Worm (Caenorhabditis elegans) whole organism, L1 larva: ENCODE results near the gene mob-2.

ENCODE experiments used
- C04F5.9 ChIP-seq: sonication (generic microtip); optimal IDR thresholded peaks from 2 replicates; lab custom pipeline; 2016; ENCODE audit warnings: missing genetic modification characterization, missing compliant biosample characterization
- C16A3.4 ChIP-seq: fragments of 150-350 bp; optimal IDR thresholded peaks from 2 replicates; lab custom pipeline; 2014; ENCODE audit warnings: missing biosample characterization, missing genetic modification characterization
- C34B4.2 ChIP-seq: sonication (generic microtip); optimal IDR thresholded peaks from 2 replicates; lab custom pipeline; 2017; ENCODE audit warnings: mild to moderate bottlenecking, missing genetic modification characterization, missing compliant biosample characterization
- F16B12.6 ChIP-seq: fragments of 150-350 bp; optimal IDR thresholded peaks from 2 replicates; lab custom pipeline; 2014; ENCODE audit warnings: missing biosample characterization, missing genetic modification characterization
- aly-2 ChIP-seq: fragments of 150-350 bp; optimal IDR thresholded peaks from 2 replicates; lab custom pipeline; 2014; ENCODE audit warnings: missing biosample characterization, missing genetic modification characterization
- ama-1 ChIP-seq: fragments of 150-350 bp; optimal IDR thresholded peaks from 2 replicates; lab custom pipeline; 2014
- blmp-1 ChIP-seq: fragments of 150-350 bp; optimal IDR thresholded peaks from 2 replicates; lab custom pipeline; 2014; ENCODE audit warnings: missing biosample characterization, missing genetic modification characterization
- ceh-63 ChIP-seq: fragments of 200-800 bp; sonication (Bioruptor generic); optimal IDR thresholded peaks from 2 replicates; lab custom pipeline; 2018; ENCODE audit warnings: mild to moderate bottlenecking, missing genetic modification characterization, missing compliant biosample characterization
- ceh-8 ChIP-seq: fragments of 200-800 bp; sonication (Bioruptor generic); optimal IDR thresholded peaks from 2 replicates; lab custom pipeline; 2018; ENCODE audit warnings: mild to moderate bottlenecking, missing genetic modification characterization, moderate library complexity, missing compliant biosample characterization
- ceh-88 ChIP-seq: fragments of 200-800 bp; sonication (Bioruptor generic); IDR thresholded peaks from 2 replicates; pipeline ENCODE4 v1.3.6; 2022; ENCODE audit warnings: missing genetic modification characterization, missing compliant biosample characterization
- dpl-1 ChIP-seq, 3 experiments: fragments of 150-350 bp in 2 of 3; sonication (generic microtip) in 1 of 3; optimal IDR thresholded peaks; 2 replicates each; lab custom pipeline; 2014 to 2017; ENCODE audit warnings: missing biosample characterization in 3 of 3, missing genetic modification characterization in 3 of 3, missing genetic modification reagents in 3 of 3
- efl-1 ChIP-seq, 4 experiments: fragments of 150-350 bp; optimal IDR thresholded peaks in 3 of 4; peaks in 1 of 4; 1 replicate in 1 of 4; 2 replicates in 3 of 4; lab custom pipeline; 2014; ENCODE audit warnings: missing biosample characterization in 2 of 4, missing genetic modification characterization in 2 of 4, missing genetic modification reagents in 2 of 4
- egl-27 ChIP-seq, 2 experiments: fragments of 150-350 bp in 1 of 2; sonication (generic microtip); optimal IDR thresholded peaks; 3 replicates each; lab custom pipeline; 2017 to 2018; ENCODE audit warnings: missing biosample characterization in 2 of 2, missing genetic modification characterization in 2 of 2, missing genetic modification reagents in 2 of 2
- elt-2 ChIP-seq: sonication (generic microtip); optimal IDR thresholded peaks from 2 replicates; lab custom pipeline; 2016; ENCODE audit warnings: missing genetic modification characterization, mild to moderate bottlenecking, inconsistent platforms, missing compliant biosample characterization, missing genetic modification reagents
- elt-3 ChIP-seq, 6 experiments: fragments of 150-350 bp in 1 of 6; sonication (generic microtip); optimal IDR thresholded peaks; 2 replicates each; lab custom pipeline; 2017 to 2018; ENCODE audit warnings: missing biosample characterization in 6 of 6, missing genetic modification characterization in 6 of 6, inconsistent platforms in 1 of 6
- fkh-10 ChIP-seq: sonication (generic microtip); optimal IDR thresholded peaks from 2 replicates; lab custom pipeline; 2017; ENCODE audit warnings: missing biosample characterization, missing genetic modification reagents, missing genetic modification characterization
- grh-1 ChIP-seq: fragments of 200-800 bp; sonication (Bioruptor generic); IDR thresholded peaks from 2 replicates; pipeline ENCODE4 v1.3.6; 2022; ENCODE audit warnings: missing genetic modification reagents, missing genetic modification characterization, missing compliant biosample characterization
- hlh-4 ChIP-seq: sonication (generic microtip); optimal IDR thresholded peaks from 2 replicates; lab custom pipeline; 2016; ENCODE audit warnings: mild to moderate bottlenecking, missing genetic modification characterization, missing compliant biosample characterization
- hpl-2 ChIP-seq: fragments of 150-350 bp; optimal IDR thresholded peaks from 2 replicates; lab custom pipeline; 2014; ENCODE audit warnings: missing biosample characterization, missing genetic modification reagents, missing genetic modification characterization
- lin-39 ChIP-seq: fragments of 150-350 bp; optimal IDR thresholded peaks from 2 replicates; lab custom pipeline; 2014; ENCODE audit warnings: missing biosample characterization, missing genetic modification reagents, missing genetic modification characterization
- lir-3 ChIP-seq: sonication (generic microtip); optimal IDR thresholded peaks from 2 replicates; lab custom pipeline; 2016; ENCODE audit warnings: mild to moderate bottlenecking, missing genetic modification characterization, moderate library complexity, missing compliant biosample characterization; ENCODE audit not compliant: poor library complexity
- lsy-2 ChIP-seq, 2 experiments: fragments of 150-350 bp; optimal IDR thresholded peaks; 2 replicates each; lab custom pipeline; 2014; ENCODE audit warnings: missing biosample characterization in 2 of 2, missing genetic modification characterization in 2 of 2
- mdl-1 ChIP-seq, 2 experiments: fragments of 150-350 bp; optimal IDR thresholded peaks; 2 replicates each; lab custom pipeline; 2014 to 2017; ENCODE audit warnings: missing biosample characterization in 2 of 2, missing genetic modification characterization in 2 of 2, inconsistent platforms in 1 of 2
- mef-2 ChIP-seq: fragments of 150-350 bp; optimal IDR thresholded peaks from 2 replicates; lab custom pipeline; 2014; ENCODE audit warnings: missing biosample characterization, missing genetic modification characterization
- nhr-11 ChIP-seq: fragments of 150-350 bp; optimal IDR thresholded peaks from 2 replicates; lab custom pipeline; 2014; ENCODE audit warnings: missing biosample characterization, missing genetic modification characterization
- nhr-12 ChIP-seq: sonication (generic microtip); optimal IDR thresholded peaks from 2 replicates; lab custom pipeline; 2017; ENCODE audit warnings: missing biosample characterization, missing genetic modification characterization
- nhr-20 ChIP-seq: sonication (generic microtip); optimal IDR thresholded peaks from 2 replicates; lab custom pipeline; 2016; ENCODE audit warnings: mild to moderate bottlenecking, missing genetic modification characterization, missing compliant biosample characterization
- nhr-28 ChIP-seq: fragments of 150-350 bp; optimal IDR thresholded peaks from 2 replicates; lab custom pipeline; 2014; ENCODE audit warnings: missing biosample characterization, missing genetic modification characterization
- nhr-71 ChIP-seq: sonication (generic microtip); optimal IDR thresholded peaks from 2 replicates; lab custom pipeline; 2016; ENCODE audit warnings: mild to moderate bottlenecking, missing genetic modification characterization, moderate library complexity, missing compliant biosample characterization
- nhr-84 ChIP-seq: sonication (generic microtip); optimal IDR thresholded peaks from 2 replicates; lab custom pipeline; 2017; ENCODE audit warnings: missing biosample characterization, missing genetic modification characterization
- nhr-85 ChIP-seq: sonication (generic microtip); peaks from one replicate; lab custom pipeline; 2016; ENCODE audit warnings: missing genetic modification characterization, inconsistent platforms, missing compliant biosample characterization
- nhr-90 ChIP-seq: sonication (generic microtip); optimal IDR thresholded peaks from 2 replicates; lab custom pipeline; 2016; ENCODE audit warnings: mild to moderate bottlenecking, missing genetic modification characterization, missing compliant biosample characterization; ENCODE audit not compliant: poor library complexity
- pqm-1 ChIP-seq: sonication (generic microtip); optimal IDR thresholded peaks from 3 replicates; lab custom pipeline; 2017; ENCODE audit warnings: missing biosample characterization, missing genetic modification characterization
- rnt-1 ChIP-seq: sonication (generic microtip); optimal IDR thresholded peaks from 2 replicates; lab custom pipeline; 2016; ENCODE audit warnings: mild to moderate bottlenecking, missing genetic modification characterization, moderate library complexity, missing compliant biosample characterization
- skn-1 ChIP-seq: fragments of 150-350 bp; optimal IDR thresholded peaks from 2 replicates; lab custom pipeline; 2014; ENCODE audit warnings: missing biosample characterization, missing genetic modification characterization
- snpc-4 ChIP-seq: fragments of 150-350 bp; optimal IDR thresholded peaks from 2 replicates; lab custom pipeline; 2014; ENCODE audit warnings: missing biosample characterization, missing genetic modification characterization
- snu-23 ChIP-seq: sonication (generic microtip); optimal IDR thresholded peaks from 2 replicates; lab custom pipeline; 2016; ENCODE audit warnings: missing genetic modification characterization, missing compliant biosample characterization
- sox-4 ChIP-seq: sonication (generic microtip); optimal IDR thresholded peaks from 2 replicates; lab custom pipeline; 2016; ENCODE audit warnings: missing genetic modification characterization, missing compliant biosample characterization
- sptf-1 ChIP-seq: fragments of 150-350 bp; optimal IDR thresholded peaks from 2 replicates; lab custom pipeline; 2014; ENCODE audit warnings: missing biosample characterization, missing genetic modification characterization
- swsn-7 ChIP-seq: sonication (generic microtip); optimal IDR thresholded peaks from 2 replicates; lab custom pipeline; 2016; ENCODE audit warnings: missing genetic modification characterization, missing compliant biosample characterization
- tbx-2 ChIP-seq: sonication (generic microtip); optimal IDR thresholded peaks from 2 replicates; lab custom pipeline; 2016; ENCODE audit warnings: missing genetic modification characterization, missing compliant biosample characterization
- unc-130 ChIP-seq: fragments of 150-350 bp; optimal IDR thresholded peaks from 2 replicates; lab custom pipeline; 2017; ENCODE audit warnings: missing biosample characterization, missing genetic modification characterization, inconsistent platforms
- unc-30 ChIP-seq: sonication (generic microtip); optimal IDR thresholded peaks from 2 replicates; lab custom pipeline; 2017; ENCODE audit warnings: missing biosample characterization, missing genetic modification characterization
- unc-86 ChIP-seq: sonication (generic microtip); optimal IDR thresholded peaks from 2 replicates; lab custom pipeline; 2016; ENCODE audit warnings: missing genetic modification characterization, missing compliant biosample characterization
- unc-98 ChIP-seq: fragments of 200-800 bp; sonication (Bioruptor generic); IDR thresholded peaks from 2 replicates; pipeline ENCODE4 v1.3.6; 2022; ENCODE audit warnings: missing genetic modification characterization, missing compliant biosample characterization
- zip-4 ChIP-seq: fragments of 200-800 bp; sonication (Bioruptor generic); optimal IDR thresholded peaks from 2 replicates; lab custom pipeline; 2018; ENCODE audit warnings: mild to moderate bottlenecking, missing genetic modification characterization, moderate library complexity, missing compliant biosample characterization
- ztf-4 ChIP-seq: fragments of 150-350 bp; optimal IDR thresholded peaks from 2 replicates; lab custom pipeline; 2014; ENCODE audit warnings: missing biosample characterization, missing genetic modification characterization

The mob-2 gene

DNA sequence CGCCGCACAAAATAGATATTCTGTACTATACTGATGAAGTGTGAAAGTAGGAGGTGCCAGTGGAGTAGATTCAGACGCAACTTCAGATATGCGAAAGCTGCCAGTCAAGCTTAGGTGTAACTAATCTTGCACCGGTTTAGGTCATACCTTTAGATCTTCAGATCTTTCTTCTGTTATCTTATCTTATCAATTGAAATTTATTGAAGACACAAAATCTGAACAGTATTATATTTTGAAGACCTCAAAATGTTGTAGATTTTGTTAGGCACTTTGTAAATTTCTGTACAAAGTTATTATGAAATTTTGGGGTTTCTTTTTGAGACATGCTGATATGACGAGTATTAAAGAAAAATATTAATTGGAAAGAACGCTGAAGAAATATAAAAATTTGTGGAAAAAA lies 57.2 kb downstream of the mob-2 start:
- TF ChIP-seq hpl-2 (GFP tag; lab: Kevin White, UChicago) (no peak), elt-3 (tag; optimal IDR thresholded peaks at IDR 0.05; lab: Kevin White, UChicago) (peak in 3 of 6 experiments; percentile 17 to 91 (median 76))

DNA sequence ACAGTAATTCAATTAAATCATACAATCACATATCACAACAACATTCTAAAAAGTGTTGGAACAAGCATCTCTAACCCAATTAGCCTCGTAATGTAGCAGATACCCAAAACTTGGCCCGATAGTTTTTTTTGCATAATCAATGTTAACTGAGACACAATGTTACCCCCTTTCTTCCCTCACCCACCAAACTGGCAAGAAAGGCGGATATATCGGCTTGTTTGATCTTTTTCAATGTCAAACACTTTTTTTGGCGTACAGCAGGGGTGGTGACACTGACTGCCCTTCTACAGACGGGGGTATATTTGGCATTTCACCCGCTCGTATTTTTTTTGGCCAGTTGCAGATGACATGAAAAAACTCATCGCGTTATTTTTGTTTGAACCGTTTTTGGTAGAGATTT lies 59.9 kb downstream of the mob-2 start:
- TF ChIP-seq nhr-85 (tag; lab: Kevin White, UChicago) (peak; percentile 44), skn-1 (tag; lab: Kevin White, UChicago) (no peak), efl-1 (optimal IDR thresholded peaks at IDR 0.05; lab: Kevin White, UChicago) (no peak), efl-1 (GFP tag; optimal IDR thresholded peaks at IDR 0.05 in 1 of 2; lab: Kevin White, UChicago) (peak in 1 of 2 experiments; percentile 87), grh-1 (GFP tag; lab: Robert Waterston, UW) (no peak), C16A3.4 (tag; lab: Kevin White, UChicago) (no peak), hlh-4 (tag; lab: Kevin White, UChicago) (no peak), mdl-1 (tag; optimal IDR thresholded peaks at IDR 0.05; lab: Kevin White, UChicago) (no peak)
- TF ChIP-seq, all 84 proteins: peak for 2

DNA sequence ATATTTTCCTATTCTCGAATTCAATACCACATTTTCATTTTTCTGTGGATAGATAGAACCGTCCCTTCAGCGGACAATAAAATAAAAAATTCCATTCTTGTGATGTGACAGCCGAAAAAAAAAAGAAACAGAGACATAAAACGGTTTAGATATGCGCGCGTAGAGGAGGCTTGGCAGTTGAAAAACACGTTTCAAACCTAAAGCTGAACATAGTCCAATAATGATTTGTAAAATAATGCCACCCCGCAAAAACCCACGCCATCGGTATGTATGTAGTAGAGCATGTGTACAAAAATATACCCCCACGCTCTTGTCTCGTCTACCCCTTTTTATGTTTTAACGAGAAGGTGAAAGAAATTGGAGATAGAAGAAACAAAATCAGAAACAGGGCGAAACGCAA lies 61.2 kb downstream of the mob-2 start:
- TF ChIP-seq elt-2 (tag; lab: Kevin White, UChicago), result peak; percentile 12
- TF ChIP-seq nhr-71 (tag; lab: Kevin White, UChicago), result peak; percentile 30
- TF ChIP-seq unc-86, result no peak
- TF ChIP-seq nhr-85 (tag; lab: Kevin White, UChicago), result peak; percentile 48
- TF ChIP-seq nhr-20 (tag; lab: Kevin White, UChicago), result peak; percentile 6
- TF ChIP-seq ama-1, result peak; percentile 12
- peak; percentile 3 for TF ChIP-seq nhr-90 (tag; lab: Kevin White, UChicago)
- TF ChIP-seq swsn-7 (tag; lab: Kevin White, UChicago), result no peak
- TF ChIP-seq elt-3 (tag; optimal IDR thresholded peaks at IDR 0.05; lab: Kevin White, UChicago), result no peak

ce11 chrX:13106177-13106761 lies 63.6 kb downstream of the mob-2 start:
- TF ChIP-seq C34B4.2 (tag; lab: Kevin White, UChicago) (no peak), tbx-2 (tag; lab: Kevin White, UChicago) (no peak), sox-4 (no peak), fkh-10 (GFP tag; lab: Kevin White, UChicago) (no peak), C04F5.9 (tag; lab: Kevin White, UChicago) (no peak), blmp-1 (no peak), nhr-28 (tag; lab: Kevin White, UChicago) (no peak), nhr-20 (tag; lab: Kevin White, UChicago) (peak; percentile 41), ztf-4 (tag; lab: Kevin White, UChicago) (peak; percentile 49), snpc-4 (tag; lab: Kevin White, UChicago) (no peak), ceh-63 (GFP tag; lab: Kevin White, UChicago) (no peak), lsy-2 (tag; optimal IDR thresholded peaks at IDR 0.05; lab: Kevin White, UChicago) (no peak), lir-3 (tag; lab: Kevin White, UChicago) (no peak), unc-30 (no peak), sptf-1 (tag; lab: Kevin White, UChicago) (no peak), unc-130 (no peak), nhr-84 (no peak), rnt-1 (tag; lab: Kevin White, UChicago) (peak; percentile 34), F16B12.6 (tag; lab: Kevin White, UChicago) (no peak), egl-27 (tag; optimal IDR thresholded peaks at IDR 0.05; lab: Kevin White, UChicago) (no peak), zip-4 (GFP tag; lab: Kevin White, UChicago) (no peak), efl-1 (optimal IDR thresholded peaks at IDR 0.05; lab: Kevin White, UChicago) (no peak), efl-1 (GFP tag; optimal IDR thresholded peaks at IDR 0.05 in 1 of 2; lab: Kevin White, UChicago) (no peak), nhr-12 (tag; lab: Kevin White, UChicago) (no peak), ceh-88 (GFP tag; lab: Robert Waterston, UW) (no peak), elt-2 (tag; lab: Kevin White, UChicago) (peak; percentile 7), aly-2 (tag; lab: Kevin White, UChicago) (no peak), mef-2 (tag; lab: Kevin White, UChicago) (no peak), pqm-1 (tag; lab: Kevin White, UChicago) (no peak), unc-98 (GFP tag; lab: Robert Waterston, UW) (no peak), nhr-11 (tag; lab: Kevin White, UChicago) (no peak), ceh-8 (GFP tag; lab: Kevin White, UChicago) (no peak), dpl-1 (GFP tag; optimal IDR thresholded peaks at IDR 0.05; lab: Kevin White, UChicago) (no peak), snu-23 (GFP tag; lab: Kevin White, UChicago) (peak; percentile 32), lin-39 (tag; lab: Kevin White, UChicago) (no peak)
